Worm (Caenorhabditis elegans) whole organism, late embryonic: ENCODE results near the gene srh-131.
A peak's percentile ranks its signal among the peaks of the same experiment; 100 is the strongest.

Source experiments
- C08G9.2 ChIP-seq: sonication (generic microtip); optimal IDR thresholded peaks from 2 replicates; lab custom pipeline; 2016; ENCODE audit warnings: mild to moderate bottlenecking, missing genetic modification characterization, moderate library complexity, missing compliant biosample characterization
- C38D4.7 ChIP-seq: fragments of 200-800 bp; sonication (Bioruptor generic); optimal IDR thresholded peaks from 2 replicates; lab custom pipeline; 2018; ENCODE audit warnings: mild to moderate bottlenecking, missing genetic modification characterization, moderate library complexity, missing compliant biosample characterization
- T23F11.4 ChIP-seq: fragments of 200-800 bp; sonication (Bioruptor generic); optimal IDR thresholded peaks from 2 replicates; lab custom pipeline; 2018; ENCODE audit warnings: mild to moderate bottlenecking, missing genetic modification characterization, missing compliant biosample characterization
- ama-1 ChIP-seq: fragments of 150-350 bp; optimal IDR thresholded peaks from 2 replicates; lab custom pipeline; 2014
- ceh-18 ChIP-seq: sonication (generic microtip); optimal IDR thresholded peaks from 2 replicates; lab custom pipeline; 2016; ENCODE audit warnings: missing genetic modification characterization, missing compliant biosample characterization
- ceh-2 ChIP-seq: sonication (generic microtip); optimal IDR thresholded peaks from 2 replicates; lab custom pipeline; 2016; ENCODE audit warnings: missing genotype, missing genetic modification characterization, missing compliant biosample characterization
- ceh-24 ChIP-seq: sonication (generic microtip); optimal IDR thresholded peaks from 2 replicates; lab custom pipeline; 2016; ENCODE audit warnings: mild to moderate bottlenecking, missing genetic modification characterization, missing compliant biosample characterization
- ceh-30 ChIP-seq: fragments of 150-350 bp; optimal IDR thresholded peaks from 2 replicates; lab custom pipeline; 2014; ENCODE audit warnings: missing biosample characterization, missing genetic modification characterization
- ceh-34 ChIP-seq: sonication (generic microtip); optimal IDR thresholded peaks from 2 replicates; lab custom pipeline; 2016; ENCODE audit warnings: mild to moderate bottlenecking, missing genetic modification characterization, missing compliant biosample characterization
- ceh-45 ChIP-seq: fragments of 200-800 bp; sonication (Bioruptor generic); IDR thresholded peaks from 2 replicates; pipeline ENCODE4 v1.3.6; 2022; ENCODE audit warnings: missing genetic modification reagents, missing genetic modification characterization, missing compliant biosample characterization
- che-1 ChIP-seq: sonication (generic microtip); optimal IDR thresholded peaks from 2 replicates; lab custom pipeline; 2016; ENCODE audit warnings: mild to moderate bottlenecking, missing genetic modification characterization, missing compliant biosample characterization
- dmd-4 ChIP-seq: sonication (generic microtip); optimal IDR thresholded peaks from 2 replicates; lab custom pipeline; 2016; ENCODE audit warnings: borderline replicate concordance, missing genetic modification characterization, missing compliant biosample characterization
- ets-4 ChIP-seq: sonication (generic microtip); optimal IDR thresholded peaks from 2 replicates; lab custom pipeline; 2016; ENCODE audit warnings: missing genetic modification characterization, missing compliant biosample characterization
- fax-1 ChIP-seq: sonication (generic microtip); optimal IDR thresholded peaks from 2 replicates; lab custom pipeline; 2016; ENCODE audit warnings: missing genotype, missing genetic modification characterization, missing compliant biosample characterization
- fkh-10 ChIP-seq: fragments of 150-350 bp; optimal IDR thresholded peaks from 2 replicates; lab custom pipeline; 2014; ENCODE audit warnings: missing biosample characterization, missing genetic modification reagents, missing genetic modification characterization
- hlh-13 ChIP-seq: fragments of 200-800 bp; sonication (Bioruptor generic); optimal IDR thresholded peaks from 2 replicates; lab custom pipeline; 2018; ENCODE audit warnings: mild to moderate bottlenecking, missing genetic modification characterization, missing compliant biosample characterization
- hlh-15 ChIP-seq: sonication (generic microtip); optimal IDR thresholded peaks from 2 replicates; lab custom pipeline; 2016; ENCODE audit warnings: missing genetic modification characterization, missing compliant biosample characterization
- hlh-30 ChIP-seq: sonication (generic microtip); optimal IDR thresholded peaks from 2 replicates; lab custom pipeline; 2017; ENCODE audit warnings: antibody characterized with exemption, missing genetic modification characterization, missing compliant biosample characterization; ENCODE audit not compliant: insufficient read depth
- hlh-6 ChIP-seq: sonication (generic microtip); optimal IDR thresholded peaks from 2 replicates; lab custom pipeline; 2016; ENCODE audit warnings: missing genotype, missing genetic modification characterization, missing compliant biosample characterization
- lim-6 ChIP-seq: sonication (generic microtip); optimal IDR thresholded peaks from 2 replicates; lab custom pipeline; 2016; ENCODE audit warnings: missing genetic modification characterization, missing compliant biosample characterization
- lin-11 ChIP-seq: fragments of 200-800 bp; sonication (Bioruptor generic); optimal IDR thresholded peaks from 2 replicates; lab custom pipeline; 2018; ENCODE audit warnings: mild to moderate bottlenecking, missing genetic modification characterization, missing compliant biosample characterization
- madf-2 ChIP-seq: sonication (generic microtip); optimal IDR thresholded peaks from 2 replicates; lab custom pipeline; 2017; ENCODE audit warnings: missing genetic modification characterization, missing compliant biosample characterization
- nhr-11 ChIP-seq: fragments of 150-350 bp; optimal IDR thresholded peaks from 2 replicates; lab custom pipeline; 2014; ENCODE audit warnings: missing biosample characterization, missing genetic modification characterization
- nhr-232 ChIP-seq: sonication (generic microtip); optimal IDR thresholded peaks from 2 replicates; lab custom pipeline; 2016; ENCODE audit warnings: missing genetic modification characterization, missing compliant biosample characterization
- npax-4 ChIP-seq: sonication (generic microtip); optimal IDR thresholded peaks from 2 replicates; lab custom pipeline; 2016; ENCODE audit warnings: missing genetic modification characterization, missing compliant biosample characterization
- pag-3 ChIP-seq: sonication (generic microtip); optimal IDR thresholded peaks from 2 replicates; lab custom pipeline; 2016; ENCODE audit warnings: missing compliant biosample characterization, missing genetic modification characterization, borderline replicate concordance
- pha-2 ChIP-seq: sonication (generic microtip); optimal IDR thresholded peaks from 2 replicates; lab custom pipeline; 2017; ENCODE audit warnings: mild to moderate bottlenecking, missing genetic modification characterization, missing compliant biosample characterization
- pha-4 ChIP-seq: fragments of 150-350 bp; optimal IDR thresholded peaks from 2 replicates; lab custom pipeline; 2018; ENCODE audit warnings: missing biosample characterization, missing genetic modification reagents, missing genetic modification characterization
- pqm-1 ChIP-seq: sonication (generic microtip); optimal IDR thresholded peaks from 2 replicates; lab custom pipeline; 2016; ENCODE audit warnings: missing genetic modification characterization, missing compliant biosample characterization
- syd-9 ChIP-seq: sonication (generic microtip); optimal IDR thresholded peaks from 2 replicates; lab custom pipeline; 2016; ENCODE audit warnings: mild to moderate bottlenecking, missing genetic modification characterization, moderate library complexity, missing compliant biosample characterization
- ttx-3 ChIP-seq: sonication (generic microtip); optimal IDR thresholded peaks from 2 replicates; lab custom pipeline; 2016; ENCODE audit warnings: missing genetic modification reagents, missing genetic modification characterization, missing compliant biosample characterization
- unc-42 ChIP-seq: sonication (generic microtip); optimal IDR thresholded peaks from 2 replicates; lab custom pipeline; 2016; ENCODE audit warnings: missing genotype, missing genetic modification characterization, missing compliant biosample characterization
- unc-55 ChIP-seq: sonication (generic microtip); optimal IDR thresholded peaks from 2 replicates; lab custom pipeline; 2017; ENCODE audit warnings: missing biosample characterization, missing genetic modification reagents, missing genetic modification characterization
- zip-5 ChIP-seq: sonication (generic microtip); optimal IDR thresholded peaks from 2 replicates; lab custom pipeline; 2016; ENCODE audit warnings: missing genetic modification characterization, missing compliant biosample characterization

srh-131 gene

DNA sequence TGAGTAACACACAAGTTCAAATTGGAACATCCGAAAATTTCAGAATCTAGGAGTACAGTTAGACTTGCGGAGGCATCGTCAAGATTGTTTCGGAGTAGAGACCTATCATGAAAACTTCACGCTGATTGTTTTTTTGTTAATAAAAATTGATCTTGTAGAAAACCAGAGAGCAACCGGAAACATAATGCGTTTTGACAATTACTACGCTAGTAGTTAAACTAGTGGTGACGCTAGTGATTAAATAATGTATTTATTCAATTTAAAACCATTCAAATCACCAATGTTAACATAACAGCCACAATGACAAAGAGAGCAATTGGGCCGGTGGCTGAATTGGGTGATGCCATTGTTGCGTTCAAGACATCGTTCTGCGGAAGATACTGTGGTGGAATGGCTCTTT lies 14.4 kb downstream of the srh-131 start, which contains the start of gene F49H6.17:
Gene F49H6.17 (plus strand): TSS at position 301 of the 400 bp plus-strand sequence.
- TF ChIP-seq pqm-1 (tag; lab: Kevin White, UChicago) (no peak), C08G9.2 (no peak), ceh-24 (tag; lab: Kevin White, UChicago) (no peak), ceh-45 (GFP tag; lab: Robert Waterston, UW) (no peak), ceh-30 (tag; lab: Kevin White, UChicago) (no peak), ceh-34 (tag; lab: Kevin White, UChicago) (no peak), ttx-3 (tag; lab: Kevin White, UChicago) (no peak), hlh-6 (tag; lab: Kevin White, UChicago) (no peak), fax-1 (tag; lab: Kevin White, UChicago) (no peak), npax-4 (tag; lab: Kevin White, UChicago) (no peak), lim-6 (no peak), che-1 (no peak)

DNA sequence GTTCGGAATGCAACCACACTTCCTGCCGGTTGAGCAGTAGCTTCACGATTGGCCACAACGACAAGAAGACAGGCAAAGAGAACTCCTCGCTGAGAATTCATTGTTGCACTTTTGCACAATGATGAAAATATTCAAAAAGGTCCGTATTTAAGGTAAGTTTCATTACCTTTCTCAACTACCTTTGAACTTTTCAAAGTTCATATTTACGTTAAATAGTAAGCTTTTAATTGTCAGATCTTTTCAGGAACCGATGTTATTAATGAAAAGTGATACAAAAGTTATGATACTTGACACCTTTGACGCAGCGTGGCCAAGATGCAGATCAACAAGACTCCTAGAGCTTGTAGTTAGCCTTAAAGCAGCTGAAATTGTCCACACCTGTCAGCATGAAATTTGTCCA lies 16.1 kb downstream of the srh-131 start, which contains the start of gene F49H6.12:
Gene F49H6.12 (minus strand): TSS at position 101 of the 400 bp plus-strand sequence.
- no peak for TF ChIP-seq madf-2 (tag; lab: Kevin White, UChicago)
- TF ChIP-seq ama-1 (lab: Kevin White, UChicago): no peak
- no peak for TF ChIP-seq hlh-15 (tag; lab: Kevin White, UChicago)
- TF ChIP-seq syd-9 (tag; lab: Kevin White, UChicago): no peak
- no peak for TF ChIP-seq unc-42 (tag; lab: Kevin White, UChicago)
- no peak for TF ChIP-seq dmd-4 (tag; lab: Kevin White, UChicago)
- TF ChIP-seq npax-4 (tag; lab: Kevin White, UChicago): no peak
- TF ChIP-seq ceh-45 (GFP tag; lab: Robert Waterston, UW): no peak
- no peak for TF ChIP-seq hlh-30 (tag; lab: Kevin White, UChicago)
- TF ChIP-seq unc-55 (GFP tag; lab: Kevin White, UChicago): no peak
- TF ChIP-seq ceh-2 (tag; lab: Kevin White, UChicago): no peak
- no peak for TF ChIP-seq hlh-13 (GFP tag; lab: Kevin White, UChicago)

DNA sequence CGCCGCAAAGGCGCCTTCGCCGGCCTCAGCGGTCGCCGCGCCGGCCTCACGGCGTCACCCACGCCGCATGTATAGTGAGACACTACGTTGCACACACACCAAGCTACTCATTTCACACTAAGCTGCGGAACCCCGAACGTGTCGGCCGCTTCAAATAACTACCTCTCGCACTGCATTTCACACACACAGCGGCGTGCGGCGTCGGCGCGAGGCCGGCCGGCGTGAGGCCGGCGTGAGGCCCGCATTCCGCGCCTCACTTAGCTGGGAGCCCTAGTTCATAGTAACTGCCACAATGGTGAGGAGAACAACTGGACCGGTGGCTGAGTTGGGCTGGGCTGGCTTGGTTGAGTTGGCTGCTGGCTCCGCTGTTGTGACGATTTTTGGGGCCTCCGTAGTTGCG lies 16.8 kb downstream of the srh-131 start:
- TF ChIP-seq pag-3 (tag; lab: Kevin White, UChicago): peak; percentile 66
- TF ChIP-seq, all 69 proteins: peak for 1; not testable (repeated sequence) for 68

DNA sequence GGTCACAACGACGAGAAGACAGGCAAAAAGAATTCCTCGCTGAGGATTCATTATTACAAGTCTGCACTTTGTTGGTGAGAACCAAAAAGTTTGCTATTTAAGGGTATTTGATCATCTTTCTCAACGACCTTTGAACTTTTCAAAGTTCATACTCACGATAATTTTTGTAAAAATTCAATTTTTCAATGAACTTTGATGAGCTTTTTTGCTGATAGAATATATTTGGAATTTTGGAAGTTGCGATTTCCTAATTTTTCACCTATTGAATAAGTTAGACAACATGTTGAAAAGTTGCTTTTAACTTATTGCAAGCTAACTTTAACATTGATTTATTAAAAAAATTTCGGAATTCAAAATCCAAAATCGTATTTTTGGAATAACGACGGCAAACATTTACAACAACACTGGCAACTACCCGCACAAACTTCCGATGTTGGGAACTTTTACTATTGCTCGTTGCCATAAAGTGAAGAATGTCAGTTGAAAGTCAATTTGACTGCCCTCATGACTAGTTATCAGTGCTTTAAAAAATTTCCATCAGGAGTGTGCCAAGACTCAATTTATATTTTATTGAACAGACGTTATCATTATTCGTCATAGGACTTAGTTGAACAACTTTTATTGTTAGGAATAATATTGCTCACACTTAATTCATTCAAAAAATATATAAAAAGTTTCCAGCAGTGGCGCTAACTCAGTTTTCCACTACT lies 17.5 kb downstream of the srh-131 start, which contains the start of the genes F49H6.8 and F49H6.5:
Gene F49H6.8 (minus strand): TSS at position 51 of the 710 bp plus-strand sequence.
Gene F49H6.5 (plus strand): TSS at position 629 of the 710 bp plus-strand sequence.
- no peak for TF ChIP-seq T23F11.4 (GFP tag; lab: Kevin White, UChicago)
- TF ChIP-seq fkh-10: no peak
- TF ChIP-seq ets-4 (tag; lab: Kevin White, UChicago): no peak
- no peak for TF ChIP-seq dmd-4 (tag; lab: Kevin White, UChicago)
- TF ChIP-seq pha-2: no peak
- no peak for TF ChIP-seq lim-6
- TF ChIP-seq zip-5 (tag; lab: Kevin White, UChicago): no peak
- TF ChIP-seq pha-4 (tag; lab: Kevin White, UChicago): no peak
- TF ChIP-seq nhr-232 (tag; lab: Kevin White, UChicago): no peak
- TF ChIP-seq C38D4.7 (GFP tag; lab: Kevin White, UChicago): no peak
- TF ChIP-seq ceh-24 (tag; lab: Kevin White, UChicago): no peak
- TF ChIP-seq nhr-11: no peak
- TF ChIP-seq npax-4 (tag; lab: Kevin White, UChicago): no peak
- TF ChIP-seq ceh-34 (tag; lab: Kevin White, UChicago): no peak
- no peak for TF ChIP-seq lin-11 (tag; lab: Kevin White, UChicago)
- TF ChIP-seq ceh-18: no peak
- TF ChIP-seq ceh-45 (GFP tag; lab: Robert Waterston, UW): no peak
